Worm (Caenorhabditis elegans): ENCODE results near the gene F25E5.5.
A peak's percentile ranks its signal among the peaks of the same experiment; 100 is the strongest.

F25E5.5 gene

DNA sequence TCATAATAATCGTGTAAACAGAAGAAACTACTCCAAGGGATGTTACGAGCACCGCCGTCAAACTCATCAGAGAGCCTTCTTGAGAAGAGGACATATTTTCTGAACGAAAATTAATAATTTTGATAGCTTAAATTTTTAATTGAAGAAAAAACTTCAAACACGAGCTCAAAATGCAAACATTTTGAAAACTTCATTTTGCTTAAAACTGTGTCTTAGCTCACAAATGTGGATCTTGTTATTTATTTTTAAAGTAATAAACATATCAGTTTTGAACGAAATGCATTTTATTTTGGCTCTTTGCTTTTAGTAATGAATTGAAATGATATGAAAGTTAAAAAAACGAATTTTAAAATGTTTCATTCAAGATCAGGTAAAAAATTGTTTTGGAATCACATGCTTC is 40.5 kb downstream of the F25E5.5 start, which contains the start of gene srbc-7:
TSS of gene srbc-7 (minus strand) at position 101 of the 400 bp plus-strand sequence.
- TF ChIP-seq nhr-20 (tag; optimal IDR thresholded peaks at IDR 0.05) (no peak), nhr-76 (tag; optimal IDR thresholded peaks at IDR 0.05) (no peak), dpl-1 (GFP tag; optimal IDR thresholded peaks at IDR 0.05) (no peak), ceh-8 (GFP tag; optimal IDR thresholded peaks at IDR 0.05) (no peak), egl-13 (tag; optimal IDR thresholded peaks at IDR 0.05) (no peak), snu-23 (GFP tag; optimal IDR thresholded peaks at IDR 0.05) (no peak), swsn-7 (tag; optimal IDR thresholded peaks at IDR 0.05) (no peak), isw-1 (GFP tag; IDR thresholded peaks at IDR 0.05) (no peak), mdl-1 (tag; optimal IDR thresholded peaks at IDR 0.05) (no peak), skn-1 (tag; optimal IDR thresholded peaks at IDR 0.05) (no peak), lin-15B (tag; optimal IDR thresholded peaks at IDR 0.05) (no peak), jun-1 (tag; optimal IDR thresholded peaks at IDR 0.05) (no peak), unc-130 (tag; optimal IDR thresholded peaks at IDR 0.05) (no peak), xbp-1 (tag; optimal IDR thresholded peaks at IDR 0.05) (no peak), elt-3 (tag; optimal IDR thresholded peaks at IDR 0.05) (no peak), C16A3.4 (tag; optimal IDR thresholded peaks at IDR 0.05) (no peak), lir-3 (tag; optimal IDR thresholded peaks at IDR 0.05; ENCODE audit: poor library complexity) (no peak), ceh-88 (GFP tag; IDR thresholded peaks at IDR 0.05) (no peak), fkh-4 (tag; optimal IDR thresholded peaks at IDR 0.05; ENCODE audit: borderline replicate concordance) (no peak), irx-1 (tag; optimal IDR thresholded peaks at IDR 0.05) (no peak)

DNA sequence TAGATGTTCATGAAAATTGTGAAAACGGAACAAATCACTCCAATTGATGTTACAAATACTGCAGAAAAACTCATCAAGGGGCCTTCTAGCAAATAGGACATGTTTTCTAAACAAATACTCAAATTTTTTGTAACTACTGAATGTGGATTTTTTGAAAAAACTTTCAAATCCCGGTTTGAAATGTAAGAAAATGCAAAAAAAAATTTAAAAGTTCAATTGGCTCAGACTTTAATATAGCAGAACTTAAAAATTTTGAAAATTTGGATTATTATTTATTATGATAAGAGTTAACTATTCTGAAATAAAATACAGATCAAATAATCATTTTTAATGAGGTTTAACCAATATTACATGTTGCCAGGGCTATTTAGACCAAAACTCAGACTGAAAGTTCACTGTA is 43.3 kb downstream of the F25E5.5 start, which contains the start of gene srbc-9:
TSS of gene srbc-9 (minus strand) at position 101 of the 400 bp plus-strand sequence.
- TF ChIP-seq ces-1 (GFP tag; optimal IDR thresholded peaks at IDR 0.05) (no peak), swsn-7 (tag; optimal IDR thresholded peaks at IDR 0.05) (no peak), nhr-20 (tag; optimal IDR thresholded peaks at IDR 0.05) (no peak), lir-3 (tag; optimal IDR thresholded peaks at IDR 0.05; ENCODE audit: poor library complexity) (no peak), snu-23 (GFP tag; optimal IDR thresholded peaks at IDR 0.05) (no peak), fkh-8 (tag; optimal IDR thresholded peaks at IDR 0.05) (no peak), rnt-1 (tag; optimal IDR thresholded peaks at IDR 0.05) (no peak), skn-1 (tag; optimal IDR thresholded peaks at IDR 0.05) (no peak), lin-39 (tag; optimal IDR thresholded peaks at IDR 0.05) (no peak), elt-2 (tag; optimal IDR thresholded peaks at IDR 0.05) (no peak), ets-5 (GFP tag; IDR thresholded peaks at IDR 0.05) (no peak), pax-3 (tag; optimal IDR thresholded peaks at IDR 0.05) (no peak)

DNA sequence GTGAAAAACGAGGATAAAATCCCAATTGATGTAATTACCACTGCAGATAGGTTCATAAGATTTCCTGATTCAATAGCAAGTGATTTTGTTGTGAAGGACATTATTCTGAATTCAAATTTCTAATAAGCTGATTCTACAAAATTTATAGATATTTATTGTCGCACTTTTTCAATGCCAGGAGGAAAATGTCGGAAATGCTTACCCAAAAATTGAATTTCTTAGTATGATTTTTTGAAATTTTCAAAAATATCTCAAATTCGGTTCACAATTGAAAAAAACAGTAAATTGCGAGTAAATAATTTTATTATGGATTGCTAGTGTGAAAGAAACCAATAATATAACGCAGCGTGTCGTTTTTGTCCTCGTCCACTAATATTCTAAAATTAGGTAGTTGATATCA is 45.9 kb downstream of the F25E5.5 start, which contains the start of gene srbc-10:
TSS of gene srbc-10 (minus strand) at position 101 of the 400 bp plus-strand sequence.
- TF ChIP-seq egl-13 (tag; optimal IDR thresholded peaks at IDR 0.05) (no peak), sup-37 (GFP tag; optimal IDR thresholded peaks at IDR 0.05) (no peak), efl-1 (optimal IDR thresholded peaks at IDR 0.05) (no peak), efl-1 (GFP tag; optimal IDR thresholded peaks at IDR 0.05 in 1 of 2) (peak in 1 of 2 experiments; percentile 55), zag-1 (tag; optimal IDR thresholded peaks at IDR 0.05) (no peak), unc-86 (tag; optimal IDR thresholded peaks at IDR 0.05) (no peak), ceh-90 (tag; optimal IDR thresholded peaks at IDR 0.05) (no peak), pag-3 (tag; optimal IDR thresholded peaks at IDR 0.05; ENCODE audit: borderline replicate concordance, insufficient read depth) (no peak)

DNA sequence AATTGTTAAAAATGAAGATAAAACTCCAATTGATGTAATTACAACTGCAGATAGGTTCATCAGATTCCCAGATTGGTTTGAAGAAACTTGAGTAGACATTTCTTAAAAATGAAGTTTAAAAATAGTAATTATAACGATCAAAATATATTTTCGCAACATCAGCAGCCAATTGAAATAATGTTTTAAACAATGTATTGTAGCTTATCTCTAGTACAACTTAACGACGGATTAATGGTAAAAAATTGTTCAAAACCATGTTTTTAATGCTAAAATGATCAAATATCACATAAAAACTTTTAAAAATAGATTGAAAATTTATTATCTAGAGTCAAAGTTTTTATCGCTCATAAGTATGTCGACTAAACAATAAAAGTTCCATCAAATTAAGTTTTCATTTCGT is 48.1 kb downstream of the F25E5.5 start, which contains the start of gene srbc-11:
TSS of gene srbc-11 (minus strand) at position 101 of the 400 bp plus-strand sequence.
- TF ChIP-seq elt-2 (tag; optimal IDR thresholded peaks at IDR 0.05), result no peak
- no peak for TF ChIP-seq vab-15 (tag; optimal IDR thresholded peaks at IDR 0.05)
- no peak for TF ChIP-seq blmp-1 (tag; optimal IDR thresholded peaks at IDR 0.05)
- no peak for TF ChIP-seq fkh-8 (tag; optimal IDR thresholded peaks at IDR 0.05)
- no peak for TF ChIP-seq rnt-1 (tag; optimal IDR thresholded peaks at IDR 0.05)
- no peak for TF ChIP-seq F16B12.6 (tag; optimal IDR thresholded peaks at IDR 0.05)
- TF ChIP-seq skn-1 (tag; optimal IDR thresholded peaks at IDR 0.05), result no peak
- no peak for TF ChIP-seq mab-9 (GFP tag; IDR thresholded peaks at IDR 0.05)
- no peak for TF ChIP-seq unc-62 (GFP tag; optimal IDR thresholded peaks at IDR 0.05)
- TF ChIP-seq efl-3 (GFP tag; optimal IDR thresholded peaks at IDR 0.05), result no peak
- no peak for TF ChIP-seq unc-30 (tag; optimal IDR thresholded peaks at IDR 0.05)
- no peak for TF ChIP-seq ztf-4 (tag; optimal IDR thresholded peaks at IDR 0.05)

Measured in whole organism, L1 larva.